Worm (Caenorhabditis elegans) whole organism, midembryonic: ENCODE data around the gene ZK1098.2.

Experiments used
- T22C8.4 ChIP-seq: fragments of 200-800 bp; sonication (Bioruptor generic); IDR thresholded peaks from 2 replicates; pipeline ENCODE4 v1.3.6; 2022; ENCODE audit warnings: missing genetic modification characterization, missing compliant biosample characterization
- cog-1 ChIP-seq: sonication (generic microtip); optimal IDR thresholded peaks from 2 replicates; lab custom pipeline; 2016; ENCODE audit warnings: missing genetic modification characterization, missing compliant biosample characterization
- flt-1 ChIP-seq: fragments of 200-800 bp; sonication (Bioruptor generic); IDR thresholded peaks from 2 replicates; pipeline ENCODE4 v1.3.6; 2022; ENCODE audit warnings: missing genetic modification characterization, missing compliant biosample characterization
- klf-2 ChIP-seq: fragments of 200-800 bp; sonication (Bioruptor generic); conservative IDR thresholded peaks from 2 replicates; pipeline ENCODE4 v1.3.6; 2022; ENCODE audit warnings: missing genetic modification reagents, missing genetic modification characterization, missing compliant biosample characterization
- med-1 ChIP-seq: sonication (generic microtip); optimal IDR thresholded peaks from 2 replicates; lab custom pipeline; 2017; ENCODE audit warnings: missing genetic modification characterization, mild to moderate bottlenecking, missing compliant biosample characterization, antibody characterized with exemption, missing genetic modification reagents; ENCODE audit not compliant: insufficient read depth
- ref-1 ChIP-seq: fragments of 200-800 bp; sonication (Bioruptor generic); conservative IDR thresholded peaks from 2 replicates; pipeline ENCODE4 v1.3.6; 2022; ENCODE audit warnings: missing genetic modification reagents, missing genetic modification characterization, missing compliant biosample characterization
- tab-1 ChIP-seq: fragments of 200-800 bp; sonication (Bioruptor generic); IDR thresholded peaks from 2 replicates; pipeline ENCODE4 v1.3.6; 2022; ENCODE audit warnings: missing genetic modification characterization, missing compliant biosample characterization
- ztf-23 ChIP-seq: fragments of 200-800 bp; sonication (Bioruptor generic); IDR thresholded peaks from 2 replicates; pipeline ENCODE4 v1.3.6; 2022; ENCODE audit warnings: missing genetic modification reagents, missing genetic modification characterization, missing compliant biosample characterization

DNA sequence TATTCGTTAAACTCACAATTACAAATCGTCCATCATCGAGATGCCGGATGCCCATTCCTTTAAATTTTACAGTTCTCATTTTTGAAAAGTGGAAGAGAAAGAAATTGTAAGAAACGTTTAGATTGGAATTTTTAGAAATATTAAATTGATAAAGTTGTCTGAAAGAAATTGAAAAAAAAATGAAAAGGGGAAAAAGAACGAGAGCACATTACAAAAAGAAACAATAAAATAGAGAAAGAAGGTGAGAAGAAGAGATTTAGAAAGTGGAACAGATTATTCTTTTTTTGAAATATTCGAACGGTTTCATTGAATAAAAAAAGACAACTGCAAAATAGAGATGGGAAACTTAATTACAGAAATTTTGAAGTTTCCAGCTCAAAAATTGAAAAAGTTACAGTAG, 32.2 kb downstream of the ZK1098.2 start, which contains the start of gene C48B4.8:
- TF ChIP-seq med-1 (no peak), klf-2 (GFP tag; lab: Robert Waterston, UW) (no peak), flt-1 (no peak), cog-1 (tag; lab: Kevin White, UChicago) (no peak), ref-1 (GFP tag; lab: Robert Waterston, UW) (no peak), T22C8.4 (GFP tag; lab: Robert Waterston, UW) (no peak), tab-1 (GFP tag; lab: Robert Waterston, UW) (no peak), ztf-23 (no peak)
